Fruit fly (Drosophila melanogaster): Measurements from ENCODE around the gene Trissin.
A peak's percentile ranks its signal among the peaks of the same experiment; 100 is the strongest.

DNA sequence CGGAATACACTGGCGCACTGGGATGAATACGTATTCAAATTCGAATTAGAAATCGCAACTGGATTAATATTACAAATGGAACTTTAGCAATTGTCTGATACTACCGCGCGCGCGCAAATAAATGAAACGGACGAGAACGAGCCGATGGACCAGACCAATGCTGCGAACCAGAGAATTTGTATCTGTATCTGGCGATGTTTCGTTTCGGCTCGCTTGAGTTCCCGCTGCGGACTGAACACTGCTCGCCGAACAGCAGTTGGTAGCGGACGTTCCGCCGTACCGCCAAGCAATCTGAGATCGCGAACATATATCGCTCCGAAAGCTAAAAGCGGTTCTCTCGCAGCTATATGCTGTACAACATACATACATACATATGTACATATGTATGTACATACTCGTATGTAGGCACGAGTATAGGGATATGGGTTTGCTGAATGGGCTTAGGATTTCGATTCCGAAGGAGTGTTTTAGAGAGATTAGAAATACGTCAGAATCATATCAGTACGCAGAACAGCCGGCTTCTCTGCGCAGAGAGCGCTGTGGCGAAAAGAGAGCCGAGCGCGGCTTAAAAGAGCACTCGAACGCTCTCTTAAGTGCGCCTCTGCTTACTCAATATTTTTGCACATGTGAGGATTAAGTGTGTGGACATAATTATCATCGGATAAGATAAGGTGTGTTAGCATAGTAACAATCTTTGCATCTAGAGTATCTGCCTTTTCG, 9.1 kb downstream of the Trissin start, which contains the start of gene AdamTS-A:
- TF ChIP-seq CG1233 (GFP tag; optimal IDR thresholded peaks at IDR 0.05) (no peak), CG18764 (GFP tag; optimal IDR thresholded peaks at IDR 0.05) (no peak), CG2889 (GFP tag; IDR thresholded peaks at IDR 0.05) (no peak), CG18476 (GFP tag; optimal IDR thresholded peaks at IDR 0.05) (no peak), CG14014 (GFP tag; IDR thresholded peaks at IDR 0.05) (peak; percentile 23; the same call in 1 of the 2 replicates)
